Fruit fly (Drosophila melanogaster) whole organism, adult: ENCODE measurements around the gene CG31174.

Experiments used
- CG11617 ChIP-seq: fragments of 200-800 bp; sonication (Bioruptor generic); optimal IDR thresholded peaks from 2 replicates; lab custom pipeline; 2017; ENCODE audit warnings: mild to moderate bottlenecking, missing biosample characterization, missing genetic modification reagents, missing genetic modification characterization
- CG12768 ChIP-seq: fragments of 200-800 bp; sonication (Bioruptor generic); optimal IDR thresholded peaks from 2 replicates; lab custom pipeline; 2017; ENCODE audit warnings: missing biosample characterization, missing genetic modification characterization, mild to moderate bottlenecking, moderate library complexity, missing genetic modification reagents
- CG14711 ChIP-seq: fragments of 200-800 bp; sonication (Bioruptor generic); optimal IDR thresholded peaks from 2 replicates; lab custom pipeline; 2018; ENCODE audit warnings: missing biosample characterization, mild to moderate bottlenecking, missing genetic modification characterization, moderate library complexity
- CG1620 ChIP-seq: fragments of 200-800 bp; sonication (Bioruptor generic); optimal IDR thresholded peaks from 2 replicates; lab custom pipeline; 2016; ENCODE audit warnings: missing biosample characterization, missing genetic modification characterization
- CG33017 ChIP-seq: fragments of 200-800 bp; sonication (Bioruptor generic); optimal IDR thresholded peaks from 2 replicates; lab custom pipeline; 2018; ENCODE audit warnings: missing biosample characterization, mild to moderate bottlenecking, missing genetic modification characterization, moderate library complexity
- CG5204 ChIP-seq: fragments of 200-800 bp; sonication (Bioruptor generic); optimal IDR thresholded peaks from 2 replicates; lab custom pipeline; 2016; ENCODE audit warnings: missing biosample characterization, missing genetic modification characterization
- CG7045 ChIP-seq: fragments of 200-800 bp; sonication (Bioruptor generic); optimal IDR thresholded peaks from 2 replicates; lab custom pipeline; 2017; ENCODE audit warnings: missing biosample characterization, mild to moderate bottlenecking, missing genetic modification characterization
- CG7101 ChIP-seq: fragments of 200-800 bp; sonication (Bioruptor generic); optimal IDR thresholded peaks from 2 replicates; lab custom pipeline; 2018; ENCODE audit warnings: missing biosample characterization, mild to moderate bottlenecking, missing genetic modification characterization, moderate library complexity
- Clk ChIP-seq: fragments of 200-800 bp; sonication (Bioruptor generic); optimal IDR thresholded peaks from 2 replicates; lab custom pipeline; 2017; ENCODE audit warnings: missing biosample characterization, missing genetic modification characterization
- Crg-1 ChIP-seq: fragments of 200-800 bp; sonication (Bioruptor generic); optimal IDR thresholded peaks from 2 replicates; lab custom pipeline; 2016; ENCODE audit warnings: missing biosample characterization, missing genetic modification characterization
- Hr96 ChIP-seq: fragments of 200-800 bp; sonication (Bioruptor generic); optimal IDR thresholded peaks from 2 replicates; lab custom pipeline; 2016; ENCODE audit warnings: missing biosample characterization, missing genetic modification characterization
- Mnt ChIP-seq: fragments of 200-800 bp; sonication (Bioruptor generic); optimal IDR thresholded peaks from 2 replicates; lab custom pipeline; 2016; ENCODE audit warnings: missing biosample characterization, mild to moderate bottlenecking, missing genetic modification characterization
- bab1 ChIP-seq: fragments of 200-800 bp; sonication (Bioruptor generic); optimal IDR thresholded peaks from 3 replicates; lab custom pipeline; 2019; ENCODE audit warnings: missing biosample characterization, mild to moderate bottlenecking, missing genetic modification characterization, moderate library complexity
- cic ChIP-seq: fragments of 200-800 bp; sonication (Bioruptor generic); optimal IDR thresholded peaks from 2 replicates; lab custom pipeline; 2017; ENCODE audit warnings: missing biosample characterization, mild to moderate bottlenecking, missing genetic modification characterization, moderate library complexity
- cnc ChIP-seq, 2 experiments: fragments of >200 bp; optimal IDR thresholded peaks; 2 replicates each; lab custom pipeline; 2017
- kay ChIP-seq: fragments of 200-800 bp; sonication (Bioruptor generic); peaks from one replicate; lab custom pipeline; 2016; ENCODE audit warnings: missing biosample characterization, missing genetic modification characterization, borderline replicate concordance
- ovo ChIP-seq: fragments of 200-800 bp; sonication (Bioruptor generic); optimal IDR thresholded peaks from 2 replicates; lab custom pipeline; 2016; ENCODE audit warnings: missing biosample characterization, missing genetic modification characterization
- pad ChIP-seq: fragments of 200-800 bp; sonication (Bioruptor generic); optimal IDR thresholded peaks from 3 replicates; lab custom pipeline; 2017; ENCODE audit warnings: missing biosample characterization, missing genetic modification characterization, mild to moderate bottlenecking, moderate library complexity, missing genetic modification reagents
- tj ChIP-seq: fragments of 200-800 bp; sonication (Bioruptor generic); optimal IDR thresholded peaks from 3 replicates; lab custom pipeline; 2017; ENCODE audit warnings: missing biosample characterization, mild to moderate bottlenecking, missing genetic modification characterization, moderate library complexity
- toe ChIP-seq: fragments of 200-800 bp; sonication (Bioruptor generic); optimal IDR thresholded peaks from 2 replicates; lab custom pipeline; 2016; ENCODE audit warnings: missing biosample characterization, missing genetic modification characterization

Gene CG31174

dm6 chr3R:21835388-21836200 lies 33.7 kb downstream of the CG31174 start:
- TF ChIP-seq CG5204 (GFP tag; lab: Kevin White, UChicago) (no peak), kay (no peak), CG14711 (tag; lab: Kevin White, UChicago) (no peak), bab1 (GFP tag; lab: Kevin White, UChicago) (no peak), CG7045 (no peak), Crg-1 (no peak), Clk (GFP tag; lab: Kevin White, UChicago) (no peak), CG11617 (GFP tag; lab: Kevin White, UChicago) (no peak), tj (GFP tag; lab: Kevin White, UChicago) (no peak), Hr96 (GFP tag; lab: Kevin White, UChicago) (no peak), toe (GFP tag; lab: Kevin White, UChicago) (no peak), pad (no peak), ovo (GFP tag; lab: Kevin White, UChicago) (no peak), cic (GFP tag; lab: Kevin White, UChicago) (no peak), Mnt (GFP tag; lab: Kevin White, UChicago) (no peak), CG1620 (GFP tag; lab: Kevin White, UChicago) (no peak), CG33017 (tag; lab: Kevin White, UChicago) (no peak), CG7101 (tag; lab: Kevin White, UChicago) (no peak), CG12768 (no peak)

dm6 chr3R:21834234-21835070 lies 34.9 kb downstream of the CG31174 start:
- TF ChIP-seq CG12768 (no peak), CG33017 (tag; lab: Kevin White, UChicago) (no peak), tj (GFP tag; lab: Kevin White, UChicago) (no peak), kay (no peak), Clk (GFP tag; lab: Kevin White, UChicago) (no peak), Mnt (GFP tag; lab: Kevin White, UChicago) (no peak), CG11617 (GFP tag; lab: Kevin White, UChicago) (no peak), Crg-1 (no peak), bab1 (GFP tag; lab: Kevin White, UChicago) (no peak), CG14711 (tag; lab: Kevin White, UChicago) (no peak), cnc (optimal IDR thresholded peaks at IDR 0.05; lab: Kevin White, UChicago) (no peak), CG7045 (no peak), cic (GFP tag; lab: Kevin White, UChicago) (no peak), ovo (GFP tag; lab: Kevin White, UChicago) (no peak)

dm6 chr3R:21832203-21832602 lies 37.1 kb downstream of the CG31174 start, which contains the start of gene Gr93a:
TSS of gene Gr93a (plus strand) at chr3R:21832503.
- TF ChIP-seq CG11617 (GFP tag; lab: Kevin White, UChicago) (no peak), CG33017 (tag; lab: Kevin White, UChicago) (no peak), cic (GFP tag; lab: Kevin White, UChicago) (no peak), kay (no peak), pad (no peak), Crg-1 (no peak), Mnt (GFP tag; lab: Kevin White, UChicago) (no peak), Clk (GFP tag; lab: Kevin White, UChicago) (no peak), toe (GFP tag; lab: Kevin White, UChicago) (no peak), CG12768 (no peak), CG7101 (tag; lab: Kevin White, UChicago) (no peak), CG7045 (no peak)

dm6 chr3R:21831040-21831439 lies 38.3 kb downstream of the CG31174 start:
- TF ChIP-seq CG1620 (GFP tag; lab: Kevin White, UChicago) (no peak), toe (GFP tag; lab: Kevin White, UChicago) (no peak), pad (no peak), kay (no peak), CG12768 (no peak), Clk (GFP tag; lab: Kevin White, UChicago) (no peak), CG7101 (tag; lab: Kevin White, UChicago) (no peak), cnc (optimal IDR thresholded peaks at IDR 0.05; lab: Kevin White, UChicago) (no peak), bab1 (GFP tag; lab: Kevin White, UChicago) (no peak), CG11617 (GFP tag; lab: Kevin White, UChicago) (no peak), CG33017 (tag; lab: Kevin White, UChicago) (no peak), Hr96 (GFP tag; lab: Kevin White, UChicago) (no peak), CG7045 (no peak), Mnt (GFP tag; lab: Kevin White, UChicago) (no peak), CG5204 (GFP tag; lab: Kevin White, UChicago) (no peak), cic (GFP tag; lab: Kevin White, UChicago) (no peak), tj (GFP tag; lab: Kevin White, UChicago) (no peak)

dm6 chr3R:21830303-21830707 lies 39.0 kb downstream of the CG31174 start:
- TF ChIP-seq CG11617 (GFP tag; lab: Kevin White, UChicago) (no peak), Hr96 (GFP tag; lab: Kevin White, UChicago) (no peak), tj (GFP tag; lab: Kevin White, UChicago) (no peak), CG1620 (GFP tag; lab: Kevin White, UChicago) (no peak), CG7101 (tag; lab: Kevin White, UChicago) (no peak)
